Fruit fly (Drosophila melanogaster): Measurements from ENCODE around the gene CG12229.

Gene CG12229

DNA sequence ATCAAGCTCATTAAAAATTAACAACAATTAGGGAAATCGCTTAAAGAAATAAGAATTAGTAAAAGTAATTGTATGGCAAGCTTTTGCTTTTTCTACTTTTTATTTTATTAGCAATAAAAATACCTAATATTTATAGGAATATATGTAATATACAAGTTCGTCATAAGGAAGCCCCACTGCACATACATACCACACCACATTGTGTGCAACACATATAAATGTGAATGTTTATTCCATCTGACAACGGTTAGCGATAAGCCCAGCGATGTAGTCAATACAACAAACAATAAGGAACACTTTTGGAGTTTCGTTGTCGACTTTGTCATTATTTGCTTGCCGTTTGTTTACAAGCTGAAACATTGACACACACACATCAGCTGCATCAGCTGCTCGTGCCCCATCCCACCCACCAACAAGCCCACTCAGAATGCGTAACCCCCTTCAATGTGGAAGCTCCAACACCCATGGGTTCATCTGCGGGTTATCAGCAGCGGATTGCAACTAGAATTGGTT, 49.1 kb upstream of the CG12229 start (continued):
- TF ChIP-seq Mad (GFP tag; optimal IDR thresholded peaks at IDR 0.05) (peak; percentile 29), E2f1 (GFP tag; IDR thresholded peaks at IDR 0.05) (peak; percentile 44; the same call in 1 of the 2 replicates), klu (GFP tag; IDR thresholded peaks at IDR 0.05) (no peak), CG14965 (GFP tag; optimal IDR thresholded peaks at IDR 0.05; ENCODE audit: borderline replicate concordance) (peak; percentile 53), CG34376 (GFP tag; optimal IDR thresholded peaks at IDR 0.05) (no peak), CkIIα-i1 (GFP tag; IDR thresholded peaks at IDR 0.05) (no peak), Dip3 (GFP tag; optimal IDR thresholded peaks at IDR 0.05) (no peak), ttk (GFP tag; IDR thresholded peaks at IDR 0.05) (no peak), Neu2 (GFP tag; optimal IDR thresholded peaks at IDR 0.05; ENCODE audit: borderline replicate concordance) (no peak), CG11723 (GFP tag; optimal IDR thresholded peaks at IDR 0.05) (peak; percentile 87), CG11398 (GFP tag; optimal IDR thresholded peaks at IDR 0.05) (peak; percentile 64), CG3847 (GFP tag; IDR thresholded peaks at IDR 0.05) (no peak), Ets97D (GFP tag; optimal IDR thresholded peaks at IDR 0.05) (no peak), CG7839 (tag; optimal IDR thresholded peaks at IDR 0.05) (peak; percentile 37), tup (GFP tag; optimal IDR thresholded peaks at IDR 0.05) (peak; percentile 62), stc (GFP tag; IDR thresholded peaks at IDR 0.05) (peak; percentile 66; the same call in 1 of the 2 replicates), Mrtf (GFP tag; IDR thresholded peaks at IDR 0.05) (0 out of 3 replicates have a peak, but pooled peaks have one; percentile 16), pum (GFP tag; optimal IDR thresholded peaks at IDR 0.05) (peak; percentile 42), Lhr (GFP tag; optimal IDR thresholded peaks at IDR 0.05) (peak; percentile 90), otp (GFP tag; IDR thresholded peaks at IDR 0.05) (peak; percentile 76; the same call in 2 of the 3 replicates), CG10979 (tag; optimal IDR thresholded peaks at IDR 0.05) (peak; percentile 66), CG32772 (GFP tag; IDR thresholded peaks at IDR 0.05) (no peak), Pdp1 (GFP tag; optimal IDR thresholded peaks at IDR 0.05) (peak in 1 of 2 experiments; percentile 38), CG13123 (GFP tag; optimal IDR thresholded peaks at IDR 0.05) (peak; percentile 71), cato (GFP tag; optimal IDR thresholded peaks at IDR 0.05; ENCODE audit: borderline replicate concordance) (peak; percentile 70), Usf (GFP tag; optimal IDR thresholded peaks at IDR 0.05) (peak; percentile 18), Xrp1 (GFP tag; IDR thresholded peaks at IDR 0.05) (peak; percentile 86), Sox100B (GFP tag; optimal IDR thresholded peaks at IDR 0.05) (peak; percentile 86), CG3726 (GFP tag; IDR thresholded peaks at IDR 0.05) (no peak; the same call in 2 of the 3 replicates), CG13894 (tag; optimal IDR thresholded peaks at IDR 0.05) (no peak), lilli (GFP tag; optimal IDR thresholded peaks at IDR 0.05) (no peak), CG4360 (GFP tag; IDR thresholded peaks at IDR 0.05) (peak; percentile 71), CG6765 (GFP tag; optimal IDR thresholded peaks at IDR 0.05) (no peak), eve (GFP tag; optimal IDR thresholded peaks at IDR 0.05) (peak in 1 of 2 experiments; percentile 70), CG2875 (GFP tag; optimal IDR thresholded peaks at IDR 0.05) (peak; percentile 97), B-H1 (GFP tag; IDR thresholded peaks at IDR 0.05) (peak; percentile 10; the same call in 1 of the 3 replicates), luna (GFP tag; optimal IDR thresholded peaks at IDR 0.05) (no peak), CG6654 (GFP tag; optimal IDR thresholded peaks at IDR 0.05) (peak; percentile 59), ham (GFP tag; IDR thresholded peaks at IDR 0.05) (no peak), NC2β (GFP tag; optimal IDR thresholded peaks at IDR 0.05) (peak; percentile 74), Oaz (GFP tag; IDR thresholded peaks at IDR 0.05) (0 out of 2 replicates have a peak, but pooled peaks have one; percentile 15), kah (GFP tag; optimal IDR thresholded peaks at IDR 0.05) (peak; percentile 78), Dbx (GFP tag; IDR thresholded peaks at IDR 0.05) (no peak), CG3065 (GFP tag; optimal IDR thresholded peaks at IDR 0.05) (peak; percentile 38), fu2 (GFP tag; optimal IDR thresholded peaks at IDR 0.05) (no peak), E2f2 (GFP tag; IDR thresholded peaks at IDR 0.05) (peak; percentile 19; the same call in 1 of the 2 replicates), gsb (GFP tag; IDR thresholded peaks at IDR 0.05) (no peak), CG1602 (GFP tag; optimal IDR thresholded peaks at IDR 0.05) (peak; percentile 43), Jarid2 (GFP tag; optimal IDR thresholded peaks at IDR 0.05) (peak; percentile 56), D19A (tag; optimal IDR thresholded peaks at IDR 0.05) (peak; percentile 70), peb (GFP tag; IDR thresholded peaks at IDR 0.05) (no peak)
